Worm (Caenorhabditis elegans): Measurements from ENCODE around the gene T28D9.4.
A peak's percentile ranks its signal among the peaks of the same experiment; 100 is the strongest.

The T28D9.4 gene

ce11 chrII:6449656-6450055, 27.1 kb upstream of the T28D9.4 start, which contains the start of gene nhr-22:
Gene nhr-22 (minus strand): TSS chrII:6449792.
- TF ChIP-seq sem-2 (GFP tag; optimal IDR thresholded peaks at IDR 0.05) (no peak), cnd-1 (tag; optimal IDR thresholded peaks at IDR 0.05) (no peak), elt-1 (tag; optimal IDR thresholded peaks at IDR 0.05; ENCODE audit: borderline replicate concordance, insufficient read depth) (no peak), mab-5 (tag; optimal IDR thresholded peaks at IDR 0.05) (no peak), lin-13 (tag; optimal IDR thresholded peaks at IDR 0.05) (no peak), ces-1 (GFP tag; optimal IDR thresholded peaks at IDR 0.05) (no peak), ham-2 (GFP tag; optimal IDR thresholded peaks at IDR 0.05) (no peak), hlh-1 (tag; optimal IDR thresholded peaks at IDR 0.05) (no peak), pha-4 (tag; optimal IDR thresholded peaks at IDR 0.05) (no peak), nhr-28 (tag; optimal IDR thresholded peaks at IDR 0.05) (no peak), mls-2 (tag; optimal IDR thresholded peaks at IDR 0.05) (no peak), ceh-39 (tag; optimal IDR thresholded peaks at IDR 0.05) (no peak), nhr-237 (tag; optimal IDR thresholded peaks at IDR 0.05) (no peak), mep-1 (tag; optimal IDR thresholded peaks at IDR 0.05) (no peak), flh-1 (GFP tag; optimal IDR thresholded peaks at IDR 0.05) (no peak), nhr-12 (tag; optimal IDR thresholded peaks at IDR 0.05) (no peak), unc-120 (tag; optimal IDR thresholded peaks at IDR 0.05; ENCODE audit: poor library complexity, severe bottlenecking) (no peak), ceh-83 (GFP tag; optimal IDR thresholded peaks at IDR 0.05) (no peak), ceh-43 (GFP tag; optimal IDR thresholded peaks at IDR 0.05) (no peak)

DNA sequence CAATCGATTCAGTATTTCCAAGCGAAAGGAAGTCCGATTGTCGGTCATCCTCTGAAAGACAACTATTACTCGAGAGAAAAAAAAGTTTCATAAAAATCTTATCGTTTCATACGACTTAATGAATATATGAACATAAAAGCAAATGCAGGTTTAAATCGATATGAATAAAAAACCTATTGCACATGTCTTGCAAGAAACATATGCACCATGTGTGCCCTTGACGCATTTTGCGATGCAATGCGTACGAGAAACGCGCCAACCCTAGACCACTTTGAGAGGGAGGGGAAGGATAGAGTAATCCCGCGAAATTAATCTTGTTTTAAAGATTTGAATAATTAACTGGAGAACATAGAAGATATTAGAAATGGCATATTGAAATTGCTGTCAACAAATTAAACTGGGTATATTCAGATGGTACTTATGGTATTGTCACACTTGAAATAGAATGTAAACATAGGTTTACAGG, 23.4 kb upstream of the T28D9.4 start, which contains the start of gene atg-16.2:
Gene atg-16.2, minus strand, starts transcription at position 51 of the 466 bp plus-strand sequence.
- TF ChIP-seq lsy-2 (tag; optimal IDR thresholded peaks at IDR 0.05): peak; percentile 2
- TF ChIP-seq ceh-83 (GFP tag; optimal IDR thresholded peaks at IDR 0.05): no peak
- TF ChIP-seq drap-1 (GFP tag; optimal IDR thresholded peaks at IDR 0.05): no peak
- no peak for TF ChIP-seq unc-39 (tag; optimal IDR thresholded peaks at IDR 0.05)
- TF ChIP-seq hlh-1 (tag; optimal IDR thresholded peaks at IDR 0.05): peak; percentile 60
- TF ChIP-seq bed-3 (GFP tag; optimal IDR thresholded peaks at IDR 0.05): no peak
- peak; percentile 31 for TF ChIP-seq unc-120 (tag; optimal IDR thresholded peaks at IDR 0.05; ENCODE audit: poor library complexity, severe bottlenecking)
- peak; percentile 40 for TF ChIP-seq pha-4 (tag; optimal IDR thresholded peaks at IDR 0.05)
- no peak for TF ChIP-seq M03D4.4 (tag; optimal IDR thresholded peaks at IDR 0.05)
- peak; percentile 90 for TF ChIP-seq ces-1 (GFP tag; optimal IDR thresholded peaks at IDR 0.05)
- TF ChIP-seq nhr-237 (tag; optimal IDR thresholded peaks at IDR 0.05): peak; percentile 38
- no peak for TF ChIP-seq ham-2 (GFP tag; optimal IDR thresholded peaks at IDR 0.05)
- TF ChIP-seq mep-1 (tag; optimal IDR thresholded peaks at IDR 0.05): peak; percentile 72
- TF ChIP-seq lin-13 (tag; optimal IDR thresholded peaks at IDR 0.05): peak; percentile 59
- TF ChIP-seq mls-2 (tag; optimal IDR thresholded peaks at IDR 0.05): peak; percentile 19
- TF ChIP-seq ceh-39 (tag; optimal IDR thresholded peaks at IDR 0.05): peak; percentile 43
- TF ChIP-seq lin-32 (GFP tag; optimal IDR thresholded peaks at IDR 0.05): no peak

DNA sequence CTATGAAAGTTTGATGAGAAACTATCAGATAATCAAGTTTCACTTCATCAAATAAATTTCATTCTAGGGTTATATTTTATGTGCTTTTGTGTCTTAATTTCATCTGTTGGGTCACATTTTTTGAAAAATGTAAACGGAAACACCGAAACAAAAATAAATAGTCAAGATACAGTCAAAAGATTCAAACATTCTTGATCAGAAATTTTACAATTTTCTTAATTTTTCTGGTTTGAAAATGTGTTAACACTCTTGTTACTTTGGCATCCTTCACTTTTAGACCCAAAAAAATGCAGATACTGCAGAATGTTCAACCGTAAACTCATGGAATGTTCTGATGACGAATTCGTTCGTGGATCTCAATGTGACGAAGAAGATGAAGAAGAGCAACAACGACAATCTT, 22.1 kb upstream of the T28D9.4 start, which contains the start of gene aptf-1:
Gene aptf-1, plus strand, starts transcription at position 301 of the 400 bp plus-strand sequence.
- TF ChIP-seq tbx-8 (GFP tag; optimal IDR thresholded peaks at IDR 0.05) (no peak), unc-62 (GFP tag; optimal IDR thresholded peaks at IDR 0.05) (no peak), lsy-2 (tag; optimal IDR thresholded peaks at IDR 0.05) (no peak), nhr-28 (tag; optimal IDR thresholded peaks at IDR 0.05) (no peak), elt-1 (tag; optimal IDR thresholded peaks at IDR 0.05; ENCODE audit: borderline replicate concordance, insufficient read depth) (no peak), bed-3 (GFP tag; optimal IDR thresholded peaks at IDR 0.05) (no peak), ztf-11 (tag; optimal IDR thresholded peaks at IDR 0.05) (no peak), nhr-237 (tag; optimal IDR thresholded peaks at IDR 0.05) (no peak), blmp-1 (tag; optimal IDR thresholded peaks at IDR 0.05) (no peak), flh-1 (GFP tag; optimal IDR thresholded peaks at IDR 0.05) (no peak), drap-1 (GFP tag; optimal IDR thresholded peaks at IDR 0.05) (no peak), sem-2 (GFP tag; optimal IDR thresholded peaks at IDR 0.05) (no peak), cnd-1 (tag; optimal IDR thresholded peaks at IDR 0.05) (no peak), ceh-39 (tag; optimal IDR thresholded peaks at IDR 0.05) (no peak), mls-2 (tag; optimal IDR thresholded peaks at IDR 0.05) (no peak)

DNA sequence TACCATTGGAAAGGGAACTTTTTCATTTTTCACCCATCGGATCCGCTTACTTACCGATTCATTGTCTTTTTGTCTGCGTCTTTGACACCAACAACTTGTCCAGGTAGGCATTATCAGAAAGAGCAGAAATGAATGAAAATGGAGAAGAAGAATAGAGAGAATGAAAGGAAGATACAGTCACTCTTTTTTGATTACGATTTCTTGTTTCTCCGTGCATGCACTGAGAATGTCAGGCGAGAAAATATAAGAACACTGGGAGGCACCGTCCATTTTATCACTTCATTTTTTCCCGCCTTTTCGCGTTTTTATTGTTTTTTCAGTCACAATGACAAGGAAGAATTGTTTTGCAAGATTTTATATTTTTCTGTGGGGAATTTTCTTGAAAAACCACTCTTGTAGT, 7.4 kb upstream of the T28D9.4 start:
- TF ChIP-seq unc-39 (tag; optimal IDR thresholded peaks at IDR 0.05) (no peak), lin-13 (tag; optimal IDR thresholded peaks at IDR 0.05) (no peak), M03D4.4 (tag; optimal IDR thresholded peaks at IDR 0.05) (no peak), ham-2 (GFP tag; optimal IDR thresholded peaks at IDR 0.05) (no peak), mep-1 (tag; optimal IDR thresholded peaks at IDR 0.05) (no peak), elt-3 (tag; optimal IDR thresholded peaks at IDR 0.05) (no peak), mab-5 (tag; optimal IDR thresholded peaks at IDR 0.05) (no peak), nhr-12 (tag; optimal IDR thresholded peaks at IDR 0.05) (no peak), flh-1 (GFP tag; optimal IDR thresholded peaks at IDR 0.05) (no peak), ceh-43 (GFP tag; optimal IDR thresholded peaks at IDR 0.05) (no peak), bed-3 (GFP tag; optimal IDR thresholded peaks at IDR 0.05) (no peak), pha-4 (tag; optimal IDR thresholded peaks at IDR 0.05) (no peak), hlh-1 (tag; optimal IDR thresholded peaks at IDR 0.05) (no peak)
